Fruit fly (Drosophila melanogaster): ENCODE measurements around the gene CG16953.

Gene CG16953

DNA sequence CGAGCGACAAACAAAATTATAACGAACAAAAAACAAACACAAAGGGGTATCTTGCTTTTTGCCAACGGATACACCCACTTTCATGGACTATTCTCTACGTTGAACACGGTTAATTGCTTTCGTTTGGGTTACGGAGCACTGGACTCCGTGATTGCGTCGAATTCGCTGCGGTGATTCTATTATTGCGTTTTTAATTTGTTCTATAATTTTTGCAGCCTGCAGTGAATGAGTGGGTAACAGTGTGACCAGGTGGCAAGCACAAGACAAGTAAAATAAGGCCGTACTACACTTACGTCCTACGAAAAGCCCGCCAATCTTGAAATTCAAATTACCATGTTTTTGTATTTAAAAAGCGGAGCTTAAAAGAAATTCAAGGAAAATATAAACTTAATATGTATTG, at the start of gene CG16953:
CG16953 (minus strand) TSS at position 268 of the 400 bp plus-strand sequence.
- TF ChIP-seq ttk (optimal IDR thresholded peaks at IDR 0.05) (no peak), h (optimal IDR thresholded peaks at IDR 0.05) (no peak), Myc (optimal IDR thresholded peaks at IDR 0.05) (no peak), psq (optimal IDR thresholded peaks at IDR 0.05) (no peak), Sin3A (optimal IDR thresholded peaks at IDR 0.05) (no peak), insv (optimal IDR thresholded peaks at IDR 0.05) (no peak)

dm6 chr3R:20634674-20635594, 49.3 kb upstream of the CG16953 start, which contains the start of the genes Pi3K92E and Lrrk:
Gene Pi3K92E (minus strand): TSS chr3R:20634732.
Gene Lrrk (plus strand): TSS chr3R:20635480.
- TF ChIP-seq psq (optimal IDR thresholded peaks at IDR 0.05) (no peak), Myc (optimal IDR thresholded peaks at IDR 0.05) (no peak), Sin3A (optimal IDR thresholded peaks at IDR 0.05) (no peak), insv (optimal IDR thresholded peaks at IDR 0.05) (no peak), h (optimal IDR thresholded peaks at IDR 0.05) (no peak), ttk (optimal IDR thresholded peaks at IDR 0.05) (no peak)

DNA sequence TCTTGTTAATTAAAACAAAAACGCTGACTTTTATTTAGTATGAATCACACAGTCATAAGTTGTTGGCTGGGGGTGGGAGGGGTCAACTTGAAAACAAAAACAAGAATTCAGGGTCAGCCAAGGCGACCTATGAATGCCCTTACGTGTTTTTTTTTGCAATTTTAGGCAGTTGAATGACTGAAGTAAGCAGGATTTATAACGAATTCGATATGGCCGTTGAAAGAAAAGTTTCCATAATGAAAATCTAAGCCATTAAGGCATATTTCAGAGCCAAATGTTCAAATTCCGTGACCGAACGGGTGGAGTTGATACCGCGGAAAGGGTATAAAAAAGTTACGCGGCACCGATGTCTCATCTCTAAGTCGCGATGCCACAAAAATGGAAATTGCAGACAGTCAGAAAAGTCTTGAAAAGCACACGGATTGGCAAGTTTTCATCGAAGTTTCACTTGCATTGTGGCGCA, 48.4 kb upstream of the CG16953 start:
- TF ChIP-seq Sin3A (optimal IDR thresholded peaks at IDR 0.05) (no peak), Myc (optimal IDR thresholded peaks at IDR 0.05) (no peak), ttk (optimal IDR thresholded peaks at IDR 0.05) (no peak), h (optimal IDR thresholded peaks at IDR 0.05) (no peak), psq (optimal IDR thresholded peaks at IDR 0.05) (no peak), insv (optimal IDR thresholded peaks at IDR 0.05) (no peak)

- no peak for TF ChIP-seq psq (optimal IDR thresholded peaks at IDR 0.05)
- TF ChIP-seq ttk (optimal IDR thresholded peaks at IDR 0.05) = no peak
- TF ChIP-seq h (optimal IDR thresholded peaks at IDR 0.05) = no peak
- no peak for TF ChIP-seq Myc (optimal IDR thresholded peaks at IDR 0.05)
- TF ChIP-seq Sin3A (optimal IDR thresholded peaks at IDR 0.05) = no peak
- no peak for TF ChIP-seq insv (optimal IDR thresholded peaks at IDR 0.05)
Measured at dm6 chr3R:20626123-20626522, 40.5 kb upstream of the CG16953 start.

- no peak for TF ChIP-seq insv (optimal IDR thresholded peaks at IDR 0.05)
- TF ChIP-seq psq (optimal IDR thresholded peaks at IDR 0.05) = no peak
- TF ChIP-seq h (optimal IDR thresholded peaks at IDR 0.05) = no peak
- TF ChIP-seq Sin3A (optimal IDR thresholded peaks at IDR 0.05) = no peak
- no peak for TF ChIP-seq ttk (optimal IDR thresholded peaks at IDR 0.05)
- no peak for TF ChIP-seq Myc (optimal IDR thresholded peaks at IDR 0.05)
Measured at dm6 chr3R:20622297-20623168, 36.9 kb upstream of the CG16953 start.

DNA sequence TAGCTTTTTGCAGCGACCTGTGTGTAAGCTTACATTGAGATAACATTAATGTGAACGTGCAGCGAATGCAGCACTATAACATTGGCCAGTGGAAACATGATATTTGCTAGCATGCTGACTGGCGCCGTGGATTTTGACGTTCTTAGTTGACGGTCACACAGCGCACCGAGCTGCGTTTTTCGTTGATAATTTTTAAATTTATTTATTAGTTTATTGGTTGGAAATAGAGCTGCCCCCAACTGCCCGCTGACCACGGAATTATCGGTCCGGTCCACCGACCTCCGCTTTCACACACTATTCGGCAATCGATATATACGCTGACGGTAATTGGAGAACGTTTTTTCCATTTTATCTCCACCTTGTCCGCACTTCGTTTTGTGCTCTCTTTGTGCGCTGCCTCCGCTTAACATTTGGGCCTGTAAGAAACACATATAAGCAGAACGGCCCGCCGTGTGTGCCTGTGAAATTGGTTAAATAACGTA, 36.2 kb upstream of the CG16953 start, which contains the start of gene H:
H (plus strand) TSS at position 134 of the 482 bp plus-strand sequence.
- TF ChIP-seq psq (optimal IDR thresholded peaks at IDR 0.05) (no peak), Sin3A (optimal IDR thresholded peaks at IDR 0.05) (no peak), ttk (optimal IDR thresholded peaks at IDR 0.05) (no peak), Myc (optimal IDR thresholded peaks at IDR 0.05) (no peak), insv (optimal IDR thresholded peaks at IDR 0.05) (no peak), h (optimal IDR thresholded peaks at IDR 0.05) (no peak)

DNA sequence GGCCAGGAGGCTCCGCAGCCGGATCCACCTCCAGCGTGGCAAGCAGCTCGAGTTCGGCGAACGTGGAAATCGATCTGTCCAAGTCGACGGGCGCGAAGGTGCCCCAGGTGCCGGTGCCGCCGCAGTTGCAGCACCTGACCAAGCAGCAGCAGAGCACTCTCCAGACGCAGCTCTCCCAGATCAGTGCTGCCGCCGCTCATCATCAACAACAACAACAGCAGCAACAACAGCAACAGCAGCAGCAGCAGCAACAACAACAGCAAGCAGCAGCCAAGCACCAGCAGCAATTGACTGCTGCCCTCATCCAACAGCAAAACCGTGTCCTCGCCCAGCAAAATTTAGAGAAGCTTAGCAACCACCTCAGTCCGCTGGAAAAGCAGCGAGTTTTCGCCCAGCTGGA, 33.3 kb upstream of the CG16953 start:
- no peak for TF ChIP-seq Sin3A (optimal IDR thresholded peaks at IDR 0.05)
- no peak for TF ChIP-seq insv (optimal IDR thresholded peaks at IDR 0.05)
- no peak for TF ChIP-seq ttk (optimal IDR thresholded peaks at IDR 0.05)
- TF ChIP-seq psq (optimal IDR thresholded peaks at IDR 0.05) = no peak
- TF ChIP-seq Myc (optimal IDR thresholded peaks at IDR 0.05) = no peak
- no peak for TF ChIP-seq h (optimal IDR thresholded peaks at IDR 0.05)

- TF ChIP-seq Myc (optimal IDR thresholded peaks at IDR 0.05) = no peak
- TF ChIP-seq psq (optimal IDR thresholded peaks at IDR 0.05) = no peak
- no peak for TF ChIP-seq Sin3A (optimal IDR thresholded peaks at IDR 0.05)
- no peak for TF ChIP-seq h (optimal IDR thresholded peaks at IDR 0.05)
- TF ChIP-seq ttk (optimal IDR thresholded peaks at IDR 0.05) = no peak
- TF ChIP-seq insv (optimal IDR thresholded peaks at IDR 0.05) = no peak
Measured at dm6 chr3R:20617583-20617982, 31.9 kb upstream of the CG16953 start, which contains the start of gene CG5466. Gene CG5466 (plus strand): TSS chr3R:20617883.

DNA sequence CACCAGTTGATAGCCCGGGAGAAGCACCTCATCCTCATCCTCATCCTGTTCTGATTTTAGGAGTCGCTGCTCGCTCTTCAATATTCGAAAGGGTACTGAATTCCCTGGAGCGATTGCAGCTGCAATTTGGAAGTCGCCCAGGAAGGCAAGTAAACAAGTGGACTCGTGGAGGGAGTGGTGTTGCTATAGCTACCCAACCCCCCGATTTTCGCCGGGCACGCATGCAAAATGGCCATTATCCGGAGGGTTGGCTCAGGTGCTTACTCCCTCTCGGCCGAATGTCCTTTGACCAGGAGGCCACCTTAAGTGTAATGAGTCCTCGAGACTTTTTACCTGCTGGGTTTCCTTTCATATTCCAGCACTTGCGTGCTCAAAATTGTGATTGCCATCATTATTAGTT, 31.2 kb upstream of the CG16953 start, which contains the start of gene CG15923:
CG15923 (minus strand) TSS at position 101 of the 400 bp plus-strand sequence.
- TF ChIP-seq insv (optimal IDR thresholded peaks at IDR 0.05) = no peak
- TF ChIP-seq psq (optimal IDR thresholded peaks at IDR 0.05) = no peak
- TF ChIP-seq ttk (optimal IDR thresholded peaks at IDR 0.05) = no peak
- no peak for TF ChIP-seq Sin3A (optimal IDR thresholded peaks at IDR 0.05)
- no peak for TF ChIP-seq h (optimal IDR thresholded peaks at IDR 0.05)
- TF ChIP-seq Myc (optimal IDR thresholded peaks at IDR 0.05) = no peak

dm6 chr3R:20608199-20608598, 22.6 kb upstream of the CG16953 start:
- TF ChIP-seq h (optimal IDR thresholded peaks at IDR 0.05) (no peak), ttk (optimal IDR thresholded peaks at IDR 0.05) (no peak), Myc (optimal IDR thresholded peaks at IDR 0.05) (no peak), insv (optimal IDR thresholded peaks at IDR 0.05) (no peak), Sin3A (optimal IDR thresholded peaks at IDR 0.05) (no peak), psq (optimal IDR thresholded peaks at IDR 0.05) (no peak)

dm6 chr3R:20605562-20606155, 20.0 kb upstream of the CG16953 start:
- TF ChIP-seq psq (optimal IDR thresholded peaks at IDR 0.05) (no peak), insv (optimal IDR thresholded peaks at IDR 0.05) (no peak), Sin3A (optimal IDR thresholded peaks at IDR 0.05) (no peak)
